Worm (Caenorhabditis elegans): ENCODE measurements around the gene Y116A8C.463.

DNA sequence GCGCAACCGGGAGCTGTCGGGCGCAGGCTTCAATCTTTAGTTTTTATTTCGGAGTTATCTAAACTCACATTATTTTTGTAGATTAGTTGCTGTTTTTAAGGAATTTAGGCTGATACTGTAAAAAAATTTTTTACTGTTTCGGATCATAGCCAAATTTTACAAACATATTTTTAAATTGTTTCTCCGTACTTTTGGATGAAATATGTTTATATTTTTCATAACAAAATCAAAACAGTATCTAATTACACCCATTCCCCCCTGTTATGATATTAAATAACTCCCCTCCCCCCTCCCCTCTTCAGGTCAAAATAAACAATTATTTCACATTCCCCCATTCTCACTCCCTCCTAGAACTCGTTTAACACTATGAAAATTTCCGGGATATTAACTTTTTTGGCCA is 3.8 kb upstream of the Y116A8C.463 start, which contains the start of gene Y116A8C.3:
- no peak for TF ChIP-seq ztf-4 (tag; optimal IDR thresholded peaks at IDR 0.05)
- no peak for TF ChIP-seq elt-1 (tag; optimal IDR thresholded peaks at IDR 0.05)
- TF ChIP-seq pqm-1 (tag; optimal IDR thresholded peaks at IDR 0.05), result no peak
- no peak for TF ChIP-seq nhr-11 (tag; optimal IDR thresholded peaks at IDR 0.05)
- no peak for TF ChIP-seq ztf-11 (tag; optimal IDR thresholded peaks at IDR 0.05)
- TF ChIP-seq unc-62 (GFP tag; optimal IDR thresholded peaks at IDR 0.05), result no peak
- TF ChIP-seq aly-2 (tag; optimal IDR thresholded peaks at IDR 0.05), result no peak
- no peak for TF ChIP-seq ceh-16 (tag; optimal IDR thresholded peaks at IDR 0.05)
